Worm (Caenorhabditis elegans) whole organism, L3 larva: ENCODE measurements around the gene spl-2.

Experiments used
- aly-2 ChIP-seq: fragments of 150-350 bp; optimal IDR thresholded peaks from 2 replicates; lab custom pipeline; 2014; ENCODE audit warnings: missing biosample characterization, missing genetic modification characterization
- ama-1 ChIP-seq: fragments of 150-350 bp; optimal IDR thresholded peaks from 2 replicates; lab custom pipeline; 2018
- ceh-16 ChIP-seq: sonication (generic microtip); optimal IDR thresholded peaks from 2 replicates; lab custom pipeline; 2017; ENCODE audit warnings: missing biosample characterization, missing genetic modification characterization
- ceh-28 ChIP-seq: fragments of 150-350 bp; optimal IDR thresholded peaks from 2 replicates; lab custom pipeline; 2014; ENCODE audit warnings: missing biosample characterization, missing genetic modification reagents, missing genetic modification characterization
- ceh-82 ChIP-seq: fragments of 150-350 bp; optimal IDR thresholded peaks from 2 replicates; lab custom pipeline; 2014; ENCODE audit warnings: missing biosample characterization, missing genetic modification characterization
- ceh-9 ChIP-seq: sonication (generic microtip); optimal IDR thresholded peaks from 2 replicates; lab custom pipeline; 2018; ENCODE audit warnings: missing biosample characterization, missing genetic modification characterization
- daf-12 ChIP-seq: fragments of 150-350 bp; optimal IDR thresholded peaks from 2 replicates; lab custom pipeline; 2014; ENCODE audit warnings: missing biosample characterization, missing genetic modification reagents, missing genetic modification characterization
- egl-5 ChIP-seq: fragments of 150-350 bp; optimal IDR thresholded peaks from 2 replicates; lab custom pipeline; 2017; ENCODE audit warnings: missing biosample characterization, missing genetic modification reagents, missing genetic modification characterization, inconsistent platforms
- elt-1 ChIP-seq: fragments of 150-350 bp; optimal IDR thresholded peaks from 2 replicates; lab custom pipeline; 2014; ENCODE audit warnings: missing biosample characterization, missing genetic modification characterization
- elt-2 ChIP-seq: sonication (generic microtip); optimal IDR thresholded peaks from 2 replicates; lab custom pipeline; 2016; ENCODE audit warnings: missing genetic modification reagents, mild to moderate bottlenecking, missing genetic modification characterization, missing compliant biosample characterization
- fkh-10 ChIP-seq: sonication (generic microtip); optimal IDR thresholded peaks from 2 replicates; lab custom pipeline; 2017; ENCODE audit warnings: missing biosample characterization, missing genetic modification reagents, missing genetic modification characterization
- fkh-2 ChIP-seq: fragments of 150-350 bp; optimal IDR thresholded peaks from 2 replicates; lab custom pipeline; 2014; ENCODE audit warnings: missing biosample characterization, missing genetic modification reagents, missing genetic modification characterization
- fos-1 ChIP-seq: fragments of 150-350 bp; optimal IDR thresholded peaks from 2 replicates; lab custom pipeline; 2014; ENCODE audit warnings: missing biosample characterization, missing genetic modification characterization
- hmg-11 ChIP-seq: sonication (generic microtip); optimal IDR thresholded peaks from 2 replicates; lab custom pipeline; 2016; ENCODE audit warnings: missing genetic modification characterization, missing compliant biosample characterization
- lin-39 ChIP-seq: fragments of 150-350 bp; optimal IDR thresholded peaks from 2 replicates; lab custom pipeline; 2018; ENCODE audit warnings: missing biosample characterization, missing genetic modification reagents, missing genetic modification characterization
- lsy-12 ChIP-seq: sonication (generic microtip); optimal IDR thresholded peaks from 2 replicates; lab custom pipeline; 2016; ENCODE audit warnings: mild to moderate bottlenecking, missing genetic modification characterization, missing compliant biosample characterization
- mml-1 ChIP-seq: fragments of 150-350 bp; sonication (generic microtip); optimal IDR thresholded peaks from 3 replicates; lab custom pipeline; 2014; ENCODE audit warnings: missing biosample characterization, missing genetic modification characterization
- nfya-1 ChIP-seq: sonication (generic microtip); optimal IDR thresholded peaks from 2 replicates; lab custom pipeline; 2017; ENCODE audit warnings: missing genetic modification characterization, mild to moderate bottlenecking, missing compliant biosample characterization, antibody characterized with exemption, moderate library complexity; ENCODE audit not compliant: insufficient read depth
- nhr-11 ChIP-seq: fragments of 150-350 bp; optimal IDR thresholded peaks from 2 replicates; lab custom pipeline; 2014; ENCODE audit warnings: missing biosample characterization, missing genetic modification characterization
- nhr-12 ChIP-seq: fragments of 150-350 bp; optimal IDR thresholded peaks from 2 replicates; lab custom pipeline; 2014; ENCODE audit warnings: missing biosample characterization, missing genetic modification characterization
- nhr-23 ChIP-seq: fragments of 150-350 bp; optimal IDR thresholded peaks from 2 replicates; lab custom pipeline; 2014; ENCODE audit warnings: missing biosample characterization, missing genetic modification reagents, missing genetic modification characterization
- nhr-237 ChIP-seq: fragments of 150-350 bp; optimal IDR thresholded peaks from 2 replicates; lab custom pipeline; 2014; ENCODE audit warnings: missing biosample characterization, missing genetic modification characterization
- nhr-25 ChIP-seq: sonication (generic microtip); optimal IDR thresholded peaks from 2 replicates; lab custom pipeline; 2017; ENCODE audit warnings: missing biosample characterization, missing genetic modification characterization
- nhr-28 ChIP-seq: fragments of 150-350 bp; optimal IDR thresholded peaks from 2 replicates; lab custom pipeline; 2014; ENCODE audit warnings: missing biosample characterization, missing genetic modification characterization
- nhr-43 ChIP-seq: sonication (generic microtip); optimal IDR thresholded peaks from 2 replicates; lab custom pipeline; 2016; ENCODE audit warnings: mild to moderate bottlenecking, missing genetic modification characterization, missing compliant biosample characterization; ENCODE audit not compliant: poor library complexity, severe bottlenecking
- nhr-67 ChIP-seq: fragments of 150-350 bp; optimal IDR thresholded peaks from 2 replicates; lab custom pipeline; 2014; ENCODE audit warnings: missing biosample characterization, missing genetic modification characterization
- nhr-76 ChIP-seq: fragments of 150-350 bp; sonication (generic microtip); optimal IDR thresholded peaks from 5 replicates; lab custom pipeline; 2014; ENCODE audit warnings: missing biosample characterization, missing genetic modification characterization
- nhr-77 ChIP-seq: fragments of 150-350 bp; optimal IDR thresholded peaks from 2 replicates; lab custom pipeline; 2014; ENCODE audit warnings: missing biosample characterization, missing genetic modification characterization
- pha-4 ChIP-seq: fragments of 150-350 bp; optimal IDR thresholded peaks from 2 replicates; lab custom pipeline; 2014; ENCODE audit warnings: missing biosample characterization, missing genetic modification reagents, missing genetic modification characterization
- sea-2 ChIP-seq: fragments of 150-350 bp; sonication (generic microtip); optimal IDR thresholded peaks from 4 replicates; lab custom pipeline; 2014; ENCODE audit warnings: missing biosample characterization, missing genetic modification reagents, missing genetic modification characterization
- skn-1 ChIP-seq: fragments of 150-350 bp; optimal IDR thresholded peaks from 2 replicates; lab custom pipeline; 2014; ENCODE audit warnings: missing biosample characterization, missing genetic modification characterization
- snpc-4 ChIP-seq: fragments of 150-350 bp; optimal IDR thresholded peaks from 2 replicates; lab custom pipeline; 2014; ENCODE audit warnings: missing biosample characterization, missing genetic modification characterization
- unc-39 ChIP-seq: sonication (generic microtip); optimal IDR thresholded peaks from 4 replicates; lab custom pipeline; 2017; ENCODE audit warnings: missing biosample characterization, missing genetic modification characterization
- unc-62 ChIP-seq: fragments of 150-350 bp; sonication (generic microtip); optimal IDR thresholded peaks from 4 replicates; lab custom pipeline; 2014; ENCODE audit warnings: missing biosample characterization, missing genetic modification reagents, missing genetic modification characterization

Gene spl-2

ce11 chrV:9146849-9147557, at the start of gene spl-2:
Gene spl-2 (minus strand): TSS chrV:9146899.
- TF ChIP-seq daf-12 (tag; lab: Kevin White, UChicago) (no peak), hmg-11 (tag; lab: Kevin White, UChicago) (no peak), nhr-25 (tag; lab: Kevin White, UChicago) (peak; percentile 67), nfya-1 (tag; lab: Kevin White, UChicago) (peak; percentile 6), nhr-23 (tag; lab: Kevin White, UChicago) (peak; percentile 47), nhr-43 (peak; percentile 76), elt-2 (tag; lab: Kevin White, UChicago) (peak; percentile 34), elt-1 (tag; lab: Kevin White, UChicago) (peak; percentile 51)

- TF ChIP-seq fkh-10 (GFP tag; lab: Kevin White, UChicago) = peak; percentile 17
- TF ChIP-seq fkh-2 (tag; lab: Kevin White, UChicago) = no peak
Measured at ce11 chrV:9194055-9194454, 47.4 kb upstream of the spl-2 start.

DNA sequence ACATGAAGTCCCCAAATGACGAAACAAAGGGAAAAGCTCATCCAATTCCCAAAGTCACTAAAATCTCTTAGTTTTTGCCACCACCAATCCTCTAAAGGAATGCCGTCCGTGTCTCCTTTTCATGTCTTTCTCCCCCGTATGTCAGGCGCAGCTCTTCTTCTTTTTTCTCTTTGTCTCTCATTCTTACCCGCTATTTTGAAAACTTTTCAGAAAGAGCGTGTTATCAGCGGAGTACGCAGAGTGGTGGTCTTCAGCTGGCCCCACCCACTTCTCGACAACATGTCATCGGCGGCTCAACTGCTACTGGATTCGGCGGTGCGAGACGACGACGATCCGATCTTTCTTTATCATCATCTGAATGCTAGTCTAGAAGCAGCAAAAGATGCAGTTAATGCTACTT, 44.7 kb upstream of the spl-2 start, which contains the start of gene sphr-1:
TSS of gene sphr-1 (plus strand) at position 205 of the 400 bp plus-strand sequence.
- TF ChIP-seq hmg-11 (tag; lab: Kevin White, UChicago) (peak; percentile 43), nfya-1 (tag; lab: Kevin White, UChicago) (peak; percentile 32), nhr-76 (tag; lab: Kevin White, UChicago) (no peak), lin-39 (no peak), nhr-237 (tag; lab: Kevin White, UChicago) (no peak)
- TF ChIP-seq, all 47 proteins: peak for 2

DNA sequence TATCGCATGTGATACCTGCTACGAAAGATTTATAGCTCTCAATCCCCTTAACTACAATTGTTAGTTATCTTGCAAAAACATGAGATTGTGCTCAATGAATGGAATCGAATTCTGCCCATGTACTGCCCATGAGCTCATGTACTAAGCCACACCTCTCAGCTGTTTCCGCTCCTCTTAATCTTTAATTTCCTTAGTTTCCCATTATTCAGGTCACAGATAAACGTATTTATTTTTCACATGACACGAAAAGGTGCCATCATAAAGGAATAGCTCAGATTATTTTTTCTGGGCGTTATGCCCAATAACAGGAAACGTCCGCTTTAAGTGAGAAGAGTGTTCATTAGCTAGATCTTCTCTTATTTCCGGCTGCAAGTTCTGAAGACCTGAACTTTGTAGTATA, 39.3 kb upstream of the spl-2 start:
- no peak for TF ChIP-seq nhr-76 (tag; lab: Kevin White, UChicago)
- TF ChIP-seq ceh-28 (tag; lab: Kevin White, UChicago) = no peak
- no peak for TF ChIP-seq aly-2
- TF ChIP-seq fkh-10 (GFP tag; lab: Kevin White, UChicago) = no peak
- TF ChIP-seq pha-4 (tag; lab: Kevin White, UChicago) = no peak

DNA sequence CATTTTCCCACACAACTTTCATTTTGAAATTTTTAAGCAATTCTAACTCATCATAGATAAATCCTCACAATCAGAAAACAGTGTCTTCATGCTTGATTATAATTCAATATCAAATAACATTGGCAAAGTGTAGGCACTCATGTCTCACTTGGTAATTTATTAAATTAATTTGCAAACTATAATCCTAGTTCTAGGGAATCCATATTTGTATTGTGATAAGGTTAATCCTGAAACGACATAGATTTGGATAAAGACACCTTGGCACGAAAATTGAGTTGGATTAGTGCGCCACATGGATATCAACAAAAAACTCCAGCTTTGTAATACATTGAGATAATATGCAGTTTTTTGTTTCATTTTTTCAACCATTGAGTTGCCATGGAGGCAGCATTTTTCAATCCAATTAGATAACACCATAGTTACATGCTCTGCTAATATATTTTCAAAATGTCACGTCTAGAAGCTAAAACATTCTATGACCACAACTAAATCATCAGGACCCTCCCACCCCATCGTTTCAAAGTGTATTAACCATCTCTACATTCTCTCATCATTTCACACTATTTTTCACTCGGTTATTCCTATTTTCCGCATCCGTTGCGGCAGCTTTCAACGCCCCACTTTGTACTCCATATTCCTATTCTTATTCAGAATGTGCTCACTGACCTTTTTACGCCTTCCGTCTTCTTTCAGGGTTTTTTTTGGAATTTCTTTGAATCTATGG, 37.2 kb upstream of the spl-2 start:
- TF ChIP-seq unc-62 (no peak), nhr-67 (no peak), mml-1 (no peak), elt-2 (tag; lab: Kevin White, UChicago) (no peak), fos-1 (no peak), nhr-43 (no peak), ceh-28 (tag; lab: Kevin White, UChicago) (no peak), lsy-12 (tag; lab: Kevin White, UChicago) (no peak), nhr-25 (tag; lab: Kevin White, UChicago) (no peak), lin-39 (no peak), nhr-28 (tag; lab: Kevin White, UChicago) (no peak), ceh-82 (tag; lab: Kevin White, UChicago) (no peak), sea-2 (GFP tag; lab: Kevin White, UChicago) (no peak), ama-1 (lab: Kevin White, UChicago) (no peak), nfya-1 (tag; lab: Kevin White, UChicago) (no peak), fkh-10 (GFP tag; lab: Kevin White, UChicago) (no peak), ceh-16 (tag; lab: Kevin White, UChicago) (no peak), skn-1 (no peak), nhr-12 (tag; lab: Kevin White, UChicago) (no peak)

- TF ChIP-seq elt-2 (tag; lab: Kevin White, UChicago) = no peak
- no peak for TF ChIP-seq sea-2 (GFP tag; lab: Kevin White, UChicago)
- no peak for TF ChIP-seq nhr-12 (tag; lab: Kevin White, UChicago)
- TF ChIP-seq ceh-9 (tag; lab: Kevin White, UChicago) = no peak
- no peak for TF ChIP-seq nhr-77 (tag; lab: Kevin White, UChicago)
- TF ChIP-seq snpc-4 (tag; lab: Kevin White, UChicago) = no peak
- no peak for TF ChIP-seq unc-39 (tag; lab: Kevin White, UChicago)
- TF ChIP-seq elt-1 (tag; lab: Kevin White, UChicago) = no peak
- no peak for TF ChIP-seq egl-5 (tag; lab: Kevin White, UChicago)
- no peak for TF ChIP-seq nhr-11 (tag; lab: Kevin White, UChicago)
- no peak for TF ChIP-seq unc-62
- TF ChIP-seq fkh-10 (GFP tag; lab: Kevin White, UChicago) = no peak
- TF ChIP-seq, all 47 proteins: peak for 0
Measured at ce11 chrV:9181669-9182250, 35.1 kb upstream of the spl-2 start, which contains the start of gene ptr-1. Gene ptr-1 (minus strand): TSS chrV:9181719.
